Fruit fly (Drosophila melanogaster) whole organism, embryonic: ENCODE data around the gene Ddc.

ENCODE experiments used
- CG12236 ChIP-seq: fragments of 200-800 bp; sonication (Bioruptor generic); optimal IDR thresholded peaks from 2 replicates; lab custom pipeline; 2016; ENCODE audit warnings: missing biosample characterization, missing genetic modification characterization
- CG17328 ChIP-seq: fragments of 200-800 bp; sonication (Bioruptor generic); IDR thresholded peaks from 2 replicates; pipeline ENCODE4 v1.3.6; 2022; ENCODE audit warnings: missing biosample characterization, missing genetic modification characterization
- CG30431 ChIP-seq: fragments of 200-800 bp; sonication (Bioruptor generic); optimal IDR thresholded peaks from 2 replicates; lab custom pipeline; 2017; ENCODE audit warnings: missing biosample characterization, missing genetic modification characterization
- CG8478 ChIP-seq: fragments of >200 bp; optimal IDR thresholded peaks from 2 replicates; lab custom pipeline; 2018
- Doc3 ChIP-seq: fragments of 200-800 bp; sonication (Bioruptor generic); IDR thresholded peaks from 3 replicates; pipeline ENCODE4 v1.3.6; 2022; ENCODE audit warnings: missing biosample characterization, missing genetic modification characterization; ENCODE audit not compliant: partially characterized antibody
- Sry-δ ChIP-seq: fragments of 200-800 bp; sonication (Bioruptor generic); optimal IDR thresholded peaks from 2 replicates; lab custom pipeline; 2016; ENCODE audit warnings: missing biosample characterization, missing genetic modification characterization
- Xbp1 ChIP-seq: fragments of 200-800 bp; sonication (Bioruptor generic); optimal IDR thresholded peaks from 3 replicates; lab custom pipeline; 2016; ENCODE audit warnings: missing biosample characterization, mild to moderate bottlenecking, missing genetic modification characterization
- chif ChIP-seq, 2 experiments: fragments of 200-800 bp; sonication (Bioruptor generic); optimal IDR thresholded peaks; 3 replicates each; lab custom pipeline; 2016; ENCODE audit warnings: missing biosample characterization in 2 of 2, missing genetic modification characterization in 2 of 2
- dysf ChIP-seq: fragments of 200-800 bp; sonication (Bioruptor generic); IDR thresholded peaks from 3 replicates; pipeline ENCODE4 v1.3.6; 2022; ENCODE audit warnings: missing biosample characterization, missing genetic modification characterization
- h ChIP-seq: fragments of >200 bp; optimal IDR thresholded peaks from 2 replicates; lab custom pipeline; 2017
- jigr1 ChIP-seq: fragments of 200-800 bp; sonication (Bioruptor generic); IDR thresholded peaks from 3 replicates; pipeline ENCODE4 v1.3.6; 2022; ENCODE audit warnings: missing biosample characterization, missing genetic modification characterization
- usp ChIP-seq: fragments of >200 bp; optimal IDR thresholded peaks from 2 replicates; lab custom pipeline; 2017; ENCODE audit warnings: missing biosample characterization, missing genetic modification characterization

DNA sequence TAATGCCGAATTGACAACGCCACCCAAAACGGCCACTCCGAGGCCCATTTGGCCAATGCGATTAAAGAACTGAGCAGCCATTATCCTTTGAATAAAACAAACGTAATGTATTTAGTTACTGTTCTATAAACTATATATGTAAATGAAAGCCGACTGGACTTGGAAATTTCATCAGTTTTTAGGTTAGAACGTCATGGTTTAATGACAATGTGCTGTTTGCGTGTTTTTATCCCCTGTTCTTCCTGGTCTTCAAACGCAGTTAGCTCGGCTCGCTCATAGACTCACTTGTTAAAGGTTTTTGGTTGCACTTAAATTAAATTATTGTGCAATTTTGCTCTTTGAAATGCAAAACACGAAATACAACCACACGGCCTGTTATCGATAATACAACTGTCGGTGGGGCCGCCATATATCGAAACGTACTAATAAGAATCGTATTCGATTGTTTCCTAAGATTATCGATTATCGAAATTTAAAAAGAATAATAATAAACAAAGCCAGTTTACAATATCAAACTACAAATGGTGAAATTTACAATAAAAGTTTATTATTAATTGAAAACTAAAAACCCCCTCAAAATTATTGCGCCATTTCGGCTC lies 3.5 kb upstream of the Ddc start, which contains the start of gene Phb1:
- TF ChIP-seq CG8478 (lab: Kevin White, UChicago), result no peak
- peak; percentile 65 for TF ChIP-seq Sry-δ (GFP tag; lab: Kevin White, UChicago)
- no peak for TF ChIP-seq CG12236
- no peak for TF ChIP-seq CG30431 (GFP tag; lab: Kevin White, UChicago)
- TF ChIP-seq Xbp1 (GFP tag; lab: Kevin White, UChicago), result no peak
- no peak for TF ChIP-seq chif (GFP tag; optimal IDR thresholded peaks at IDR 0.05; lab: Kevin White, UChicago)
- no peak for TF ChIP-seq jigr1 (GFP tag; lab: Robert Waterston, UW)
- no peak for TF ChIP-seq CG17328 (GFP tag; lab: Robert Waterston, UW)
- TF ChIP-seq h (lab: Kevin White, UChicago), result no peak
- no peak for TF ChIP-seq usp (GFP tag; lab: Kevin White, UChicago)
- peak; percentile 76 for TF ChIP-seq Doc3
- TF ChIP-seq dysf (GFP tag; lab: Robert Waterston, UW), result no peak
